Fruit fly (Drosophila melanogaster) whole organism, adult: ENCODE data around the gene M1BP.

ENCODE experiments used
- CG11617 ChIP-seq: fragments of 200-800 bp; sonication (Bioruptor generic); optimal IDR thresholded peaks from 2 replicates; lab custom pipeline; 2017; ENCODE audit warnings: mild to moderate bottlenecking, missing biosample characterization, missing genetic modification reagents, missing genetic modification characterization
- CG12768 ChIP-seq: fragments of 200-800 bp; sonication (Bioruptor generic); optimal IDR thresholded peaks from 2 replicates; lab custom pipeline; 2017; ENCODE audit warnings: missing biosample characterization, missing genetic modification characterization, mild to moderate bottlenecking, moderate library complexity, missing genetic modification reagents
- CG14711 ChIP-seq: fragments of 200-800 bp; sonication (Bioruptor generic); optimal IDR thresholded peaks from 2 replicates; lab custom pipeline; 2018; ENCODE audit warnings: missing biosample characterization, mild to moderate bottlenecking, missing genetic modification characterization, moderate library complexity
- CG1620 ChIP-seq: fragments of 200-800 bp; sonication (Bioruptor generic); optimal IDR thresholded peaks from 2 replicates; lab custom pipeline; 2016; ENCODE audit warnings: missing biosample characterization, missing genetic modification characterization
- CG33017 ChIP-seq: fragments of 200-800 bp; sonication (Bioruptor generic); optimal IDR thresholded peaks from 2 replicates; lab custom pipeline; 2018; ENCODE audit warnings: missing biosample characterization, mild to moderate bottlenecking, missing genetic modification characterization, moderate library complexity
- CG5204 ChIP-seq: fragments of 200-800 bp; sonication (Bioruptor generic); optimal IDR thresholded peaks from 2 replicates; lab custom pipeline; 2016; ENCODE audit warnings: missing biosample characterization, missing genetic modification characterization
- CG7045 ChIP-seq: fragments of 200-800 bp; sonication (Bioruptor generic); optimal IDR thresholded peaks from 2 replicates; lab custom pipeline; 2017; ENCODE audit warnings: missing biosample characterization, mild to moderate bottlenecking, missing genetic modification characterization
- CG7101 ChIP-seq: fragments of 200-800 bp; sonication (Bioruptor generic); optimal IDR thresholded peaks from 2 replicates; lab custom pipeline; 2018; ENCODE audit warnings: missing biosample characterization, mild to moderate bottlenecking, missing genetic modification characterization, moderate library complexity
- Clk ChIP-seq: fragments of 200-800 bp; sonication (Bioruptor generic); optimal IDR thresholded peaks from 2 replicates; lab custom pipeline; 2017; ENCODE audit warnings: missing biosample characterization, missing genetic modification characterization
- Crg-1 ChIP-seq: fragments of 200-800 bp; sonication (Bioruptor generic); optimal IDR thresholded peaks from 2 replicates; lab custom pipeline; 2016; ENCODE audit warnings: missing biosample characterization, missing genetic modification characterization
- Hr96 ChIP-seq: fragments of 200-800 bp; sonication (Bioruptor generic); optimal IDR thresholded peaks from 2 replicates; lab custom pipeline; 2016; ENCODE audit warnings: missing biosample characterization, missing genetic modification characterization
- Mnt ChIP-seq: fragments of 200-800 bp; sonication (Bioruptor generic); optimal IDR thresholded peaks from 2 replicates; lab custom pipeline; 2016; ENCODE audit warnings: missing biosample characterization, mild to moderate bottlenecking, missing genetic modification characterization
- bab1 ChIP-seq: fragments of 200-800 bp; sonication (Bioruptor generic); optimal IDR thresholded peaks from 3 replicates; lab custom pipeline; 2019; ENCODE audit warnings: missing biosample characterization, mild to moderate bottlenecking, missing genetic modification characterization, moderate library complexity
- cic ChIP-seq: fragments of 200-800 bp; sonication (Bioruptor generic); optimal IDR thresholded peaks from 2 replicates; lab custom pipeline; 2017; ENCODE audit warnings: missing biosample characterization, mild to moderate bottlenecking, missing genetic modification characterization, moderate library complexity
- cnc ChIP-seq, 2 experiments: fragments of >200 bp; optimal IDR thresholded peaks; 2 replicates each; lab custom pipeline; 2017
- kay ChIP-seq: fragments of 200-800 bp; sonication (Bioruptor generic); peaks from one replicate; lab custom pipeline; 2016; ENCODE audit warnings: missing biosample characterization, missing genetic modification characterization, borderline replicate concordance
- ovo ChIP-seq: fragments of 200-800 bp; sonication (Bioruptor generic); optimal IDR thresholded peaks from 2 replicates; lab custom pipeline; 2016; ENCODE audit warnings: missing biosample characterization, missing genetic modification characterization
- pad ChIP-seq: fragments of 200-800 bp; sonication (Bioruptor generic); optimal IDR thresholded peaks from 3 replicates; lab custom pipeline; 2017; ENCODE audit warnings: missing biosample characterization, missing genetic modification characterization, mild to moderate bottlenecking, moderate library complexity, missing genetic modification reagents
- tj ChIP-seq: fragments of 200-800 bp; sonication (Bioruptor generic); optimal IDR thresholded peaks from 3 replicates; lab custom pipeline; 2017; ENCODE audit warnings: missing biosample characterization, mild to moderate bottlenecking, missing genetic modification characterization, moderate library complexity

Gene M1BP

DNA sequence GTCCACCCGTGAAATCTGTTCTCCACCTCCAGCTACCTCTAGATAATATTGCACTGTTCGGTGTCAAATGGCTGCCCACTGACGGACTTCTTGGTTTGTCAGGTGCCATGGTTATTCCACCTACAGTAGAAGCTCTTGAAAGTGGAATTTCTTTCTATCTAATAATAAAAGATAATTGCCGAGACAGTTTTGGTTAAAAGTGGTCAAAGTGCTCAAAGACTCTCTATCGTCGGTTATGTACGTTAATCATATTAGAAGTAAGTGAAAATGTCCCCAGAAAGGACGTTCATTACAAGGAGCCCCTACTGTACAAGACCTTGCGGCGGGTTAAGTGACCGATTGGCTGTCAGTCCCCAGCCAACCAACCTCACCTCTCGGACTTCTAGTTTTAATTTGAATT lies 12.7 kb upstream of the M1BP start:
- TF ChIP-seq CG7045, result no peak
- TF ChIP-seq CG7101 (tag; lab: Kevin White, UChicago), result peak; percentile 22
- peak; percentile 22 for TF ChIP-seq CG12768 (GFP tag; lab: Kevin White, UChicago)
- TF ChIP-seq Hr96 (GFP tag; lab: Kevin White, UChicago), result peak; percentile 20
- no peak for TF ChIP-seq pad (GFP tag; lab: Kevin White, UChicago)
- peak; percentile 66 for TF ChIP-seq bab1 (GFP tag; lab: Kevin White, UChicago)
- peak; percentile 3 for TF ChIP-seq Mnt (GFP tag; lab: Kevin White, UChicago)

DNA sequence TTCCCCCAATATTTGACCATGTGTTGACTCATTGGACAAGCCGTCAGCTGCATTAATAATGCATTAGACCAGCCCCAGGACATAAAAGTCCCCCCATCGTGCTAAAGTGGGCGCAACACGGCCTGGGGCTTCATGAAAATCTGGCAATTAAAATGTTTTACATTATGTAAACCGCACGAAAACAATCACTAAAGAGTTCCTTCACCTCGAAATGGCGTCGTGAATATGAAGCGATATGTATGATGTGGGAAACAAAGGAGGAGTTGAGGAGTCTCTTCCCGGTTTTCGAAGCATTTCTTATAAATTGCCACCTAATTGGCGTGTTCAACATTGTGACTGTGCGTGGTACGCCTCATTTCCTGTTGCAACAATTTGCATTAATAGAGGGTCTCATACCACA lies 11.2 kb upstream of the M1BP start:
- TF ChIP-seq cic (GFP tag; lab: Kevin White, UChicago) (no peak), CG12768 (GFP tag; lab: Kevin White, UChicago) (no peak), CG5204 (GFP tag; lab: Kevin White, UChicago) (no peak), CG1620 (GFP tag; lab: Kevin White, UChicago) (no peak), Clk (GFP tag; lab: Kevin White, UChicago) (no peak), tj (GFP tag; lab: Kevin White, UChicago) (no peak), ovo (GFP tag; lab: Kevin White, UChicago) (no peak), CG7045 (no peak), bab1 (GFP tag; lab: Kevin White, UChicago) (no peak), kay (GFP tag; lab: Kevin White, UChicago) (no peak), cnc (optimal IDR thresholded peaks at IDR 0.05; lab: Kevin White, UChicago) (no peak)

DNA sequence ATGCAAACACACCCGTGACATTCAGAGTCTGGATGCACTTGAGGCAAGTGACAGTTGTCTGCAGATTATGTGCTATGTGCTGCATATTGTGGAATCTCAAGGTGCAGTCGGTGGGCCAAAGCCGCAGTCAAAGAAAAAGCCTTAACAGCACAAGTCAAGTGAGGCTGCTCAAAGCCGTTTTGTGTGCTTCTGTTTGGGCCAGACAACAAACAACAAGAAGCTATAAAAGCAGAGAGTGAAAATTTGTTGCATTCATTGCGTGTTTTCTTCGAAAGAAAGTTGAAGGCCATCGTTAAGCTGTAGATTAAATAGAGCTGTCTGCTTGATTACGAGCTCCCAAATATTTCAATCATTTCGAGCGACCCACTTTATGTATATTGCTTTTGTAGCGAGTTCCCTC lies 10.4 kb upstream of the M1BP start:
- TF ChIP-seq CG11617 (GFP tag; lab: Kevin White, UChicago) (no peak), Crg-1 (no peak), tj (GFP tag; lab: Kevin White, UChicago) (no peak), Mnt (GFP tag; lab: Kevin White, UChicago) (no peak), Clk (GFP tag; lab: Kevin White, UChicago) (no peak), CG14711 (tag; lab: Kevin White, UChicago) (no peak), kay (GFP tag; lab: Kevin White, UChicago) (no peak), CG5204 (GFP tag; lab: Kevin White, UChicago) (no peak), pad (GFP tag; lab: Kevin White, UChicago) (no peak), CG7045 (no peak), CG33017 (tag; lab: Kevin White, UChicago) (no peak), CG1620 (GFP tag; lab: Kevin White, UChicago) (no peak), CG7101 (tag; lab: Kevin White, UChicago) (no peak), cic (GFP tag; lab: Kevin White, UChicago) (no peak)

DNA sequence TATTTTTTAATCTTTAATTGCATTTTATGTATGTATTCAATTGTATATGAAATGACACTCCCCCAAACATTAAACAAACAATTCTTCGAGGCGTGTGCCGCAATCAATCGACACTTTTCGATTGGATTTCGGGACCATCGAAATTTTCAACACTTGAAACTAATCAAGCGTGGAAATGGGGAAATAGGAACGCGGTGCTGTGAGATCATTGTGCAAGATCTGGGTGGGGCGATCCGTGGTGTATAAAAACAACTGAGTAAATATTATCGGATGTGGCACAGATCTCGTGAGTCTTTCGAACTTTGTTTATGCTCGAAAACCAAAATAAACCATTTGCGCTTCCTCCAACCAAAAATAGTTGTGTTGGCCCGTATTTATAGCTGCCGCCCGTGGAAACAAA lies 9.8 kb upstream of the M1BP start:
- TF ChIP-seq CG5204 (GFP tag; lab: Kevin White, UChicago), result no peak
- no peak for TF ChIP-seq CG1620 (GFP tag; lab: Kevin White, UChicago)
- TF ChIP-seq cic (GFP tag; lab: Kevin White, UChicago), result no peak
- no peak for TF ChIP-seq cnc (optimal IDR thresholded peaks at IDR 0.05; lab: Kevin White, UChicago)
- no peak for TF ChIP-seq CG14711 (tag; lab: Kevin White, UChicago)

DNA sequence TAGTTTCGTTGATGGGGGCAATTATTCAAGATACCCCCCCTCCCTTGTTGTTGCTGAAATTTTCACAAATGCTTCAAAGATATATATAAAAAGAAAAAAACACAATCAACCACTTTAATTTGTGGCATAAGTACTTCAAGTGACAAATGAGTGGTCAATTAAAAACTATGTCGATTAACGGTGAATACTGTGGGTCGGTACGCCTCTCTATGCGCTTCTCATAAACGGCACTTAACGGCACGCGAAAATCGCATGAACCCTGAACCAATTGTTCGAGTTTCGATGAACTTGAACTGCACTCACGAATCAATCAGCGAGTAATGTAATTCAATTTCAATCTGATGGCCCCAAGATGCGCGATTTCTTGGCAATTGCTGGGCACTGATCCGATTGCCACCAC lies 8.6 kb upstream of the M1BP start:
- TF ChIP-seq bab1 (GFP tag; lab: Kevin White, UChicago), result no peak
- TF ChIP-seq kay (GFP tag; lab: Kevin White, UChicago), result peak; percentile 55

DNA sequence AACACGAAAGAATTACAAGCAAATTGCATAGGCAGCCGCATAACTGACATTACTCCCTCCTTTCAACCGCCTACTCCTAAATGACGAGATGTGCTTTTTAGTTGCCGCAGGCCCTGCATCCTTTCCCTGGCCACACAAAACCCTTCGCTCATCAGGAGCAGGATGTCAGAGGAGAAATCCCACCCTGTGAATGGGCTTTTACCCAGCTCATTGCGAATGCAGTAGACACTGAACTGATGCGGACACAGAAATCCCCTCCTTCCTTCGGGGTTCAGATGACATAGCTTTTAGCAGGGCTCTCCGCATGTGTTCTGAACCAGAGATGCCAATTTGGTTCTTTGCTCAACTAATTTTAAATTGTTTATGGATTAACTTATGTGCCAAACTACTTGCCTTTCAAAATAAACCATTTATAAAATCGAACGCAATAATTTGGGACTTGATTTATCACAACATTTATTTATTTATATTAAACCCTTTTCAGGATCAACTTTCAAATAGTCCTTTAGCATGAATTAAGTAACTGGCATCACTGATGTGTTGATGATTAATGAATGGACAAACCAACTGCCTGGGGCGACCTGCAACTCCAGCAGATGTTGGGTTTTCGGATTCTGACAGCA lies 7.8 kb upstream of the M1BP start:
- TF ChIP-seq Clk (GFP tag; lab: Kevin White, UChicago), result no peak
- no peak for TF ChIP-seq CG33017 (tag; lab: Kevin White, UChicago)
- no peak for TF ChIP-seq Hr96 (GFP tag; lab: Kevin White, UChicago)
- TF ChIP-seq kay (GFP tag; lab: Kevin White, UChicago), result no peak

DNA sequence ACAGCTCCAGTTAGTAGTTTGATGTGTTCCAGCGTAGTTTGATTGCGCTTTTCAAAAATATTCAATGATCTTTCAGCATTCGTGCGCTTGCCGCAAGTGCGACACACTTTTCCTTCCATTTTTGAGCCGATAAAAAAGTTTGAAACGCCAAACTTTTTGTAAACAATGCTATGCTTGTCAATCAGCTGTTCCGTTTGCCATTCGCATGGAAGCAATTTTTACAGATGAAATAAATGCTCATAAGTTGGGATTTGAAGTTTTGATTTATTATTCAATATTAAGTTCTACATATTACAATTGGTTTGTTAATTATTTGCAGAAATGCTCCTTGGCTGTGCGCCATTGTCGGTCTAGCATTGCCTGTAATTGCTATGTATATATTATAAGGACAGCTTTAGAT lies 2.0 kb downstream of the M1BP start, which contains the start of gene ranshi:
Gene ranshi, minus strand, starts transcription at position 152 of the 400 bp plus-strand sequence.
- TF ChIP-seq ovo (GFP tag; lab: Kevin White, UChicago) (no peak), kay (GFP tag; lab: Kevin White, UChicago) (peak; percentile 39)

DNA sequence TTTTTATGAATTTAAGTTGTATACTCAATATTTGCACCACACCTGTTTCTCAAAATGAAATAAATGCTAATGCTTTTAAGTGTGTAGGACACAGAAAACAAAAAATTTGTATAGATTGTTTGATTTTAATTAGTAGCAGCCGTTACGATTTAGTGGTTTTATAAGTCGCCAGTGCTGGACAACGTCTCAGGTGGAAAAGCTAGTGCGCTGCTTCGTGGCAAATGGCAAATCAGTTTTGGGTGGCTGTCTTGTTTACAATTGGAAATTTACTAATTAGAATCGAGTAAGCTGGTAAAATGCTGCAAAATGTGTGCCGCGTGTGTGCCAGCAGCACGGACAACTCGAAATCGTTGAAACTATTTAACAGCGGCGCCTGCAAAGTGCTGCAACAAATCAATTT lies 4.9 kb downstream of the M1BP start, which contains the start of gene CG8159:
Gene CG8159, plus strand, starts transcription at position 223 of the 400 bp plus-strand sequence.
- no peak for TF ChIP-seq Hr96 (GFP tag; lab: Kevin White, UChicago)
- TF ChIP-seq CG7101 (tag; lab: Kevin White, UChicago), result peak; percentile 25
- TF ChIP-seq Mnt (GFP tag; lab: Kevin White, UChicago), result peak; percentile 19
